Worm (Caenorhabditis elegans): ENCODE measurements around the gene B0507.9.

DNA sequence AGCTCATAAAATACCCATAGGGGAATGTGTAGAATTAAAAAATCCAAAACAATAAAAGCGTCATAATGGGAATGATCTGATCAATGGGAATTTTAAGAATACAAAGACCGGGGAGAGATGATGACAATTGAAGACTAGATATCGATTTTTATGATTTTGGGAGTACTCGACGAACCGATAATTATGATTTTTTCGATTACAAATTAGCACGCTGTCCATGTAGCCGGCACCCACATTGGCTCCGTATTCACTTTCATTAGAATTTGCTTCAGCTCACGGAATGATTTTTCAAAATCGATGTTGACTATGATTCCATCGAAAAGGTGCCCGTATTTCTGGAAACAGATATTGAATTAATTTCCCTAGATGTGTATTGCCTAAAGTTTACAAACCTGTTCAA is 27.0 kb upstream of the B0507.9 start:
- no peak for TF ChIP-seq hnd-1 (tag; optimal IDR thresholded peaks at IDR 0.05)
- TF ChIP-seq flt-1 (GFP tag; IDR thresholded peaks at IDR 0.05) = no peak
- no peak for TF ChIP-seq tbx-37 (GFP tag; conservative IDR thresholded peaks at IDR 0.05)
- TF ChIP-seq ets-7 (tag; optimal IDR thresholded peaks at IDR 0.05) = no peak
- no peak for TF ChIP-seq aly-1 (tag; optimal IDR thresholded peaks at IDR 0.05)
- TF ChIP-seq B0310.2 (tag; optimal IDR thresholded peaks at IDR 0.05) = no peak
- no peak for TF ChIP-seq tra-4 (tag; optimal IDR thresholded peaks at IDR 0.05)
- TF ChIP-seq ama-1 (optimal IDR thresholded peaks at IDR 0.05) = peak; percentile 55
- no peak for TF ChIP-seq hmg-4 (GFP tag; optimal IDR thresholded peaks at IDR 0.05)
- TF ChIP-seq F13C5.2 (tag; optimal IDR thresholded peaks at IDR 0.05) = no peak
